Fruit fly (Drosophila melanogaster) S2 (cell line): ENCODE data around the gene CG32373.

Source experiments
- CG8478 ChIP-seq: fragments of >200 bp; optimal IDR thresholded peaks from 2 replicates; lab custom pipeline; 2018
- CTCF ChIP-seq, 2 experiments: fragments of >200 bp; optimal IDR thresholded peaks; 2 replicates each; lab custom pipeline; 2018

DNA sequence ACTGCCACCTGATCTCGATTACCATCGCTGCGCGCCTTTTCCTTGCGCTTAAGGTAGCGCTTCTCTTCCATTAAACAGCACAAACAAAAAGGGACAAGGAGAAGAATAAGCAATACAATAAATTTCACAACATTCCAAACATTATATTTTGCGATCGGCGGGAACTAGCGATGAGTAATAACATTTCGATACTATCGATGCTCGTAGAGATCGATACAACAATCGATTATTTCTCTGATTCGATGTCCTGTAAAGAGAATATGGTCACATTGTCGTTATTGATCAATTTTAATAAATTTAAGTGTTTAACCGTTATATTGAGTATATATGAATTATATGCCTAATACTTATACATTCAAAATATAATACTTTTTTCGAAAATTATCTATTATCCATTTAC, 75.9 kb downstream of the CG32373 start, which contains the start of gene CG7457:
- no peak for TF ChIP-seq CTCF (optimal IDR thresholded peaks at IDR 0.05; lab: Kevin White, UChicago)
- no peak for TF ChIP-seq CG8478
